Fruit fly (Drosophila melanogaster) S2 (cell line): ENCODE measurements around the gene CG15399.

ENCODE experiments used
- CG8478 ChIP-seq: fragments of >200 bp; optimal IDR thresholded peaks from 2 replicates; lab custom pipeline; 2018
- CTCF ChIP-seq, 2 experiments: fragments of >200 bp; optimal IDR thresholded peaks; 2 replicates each; lab custom pipeline; 2018

DNA sequence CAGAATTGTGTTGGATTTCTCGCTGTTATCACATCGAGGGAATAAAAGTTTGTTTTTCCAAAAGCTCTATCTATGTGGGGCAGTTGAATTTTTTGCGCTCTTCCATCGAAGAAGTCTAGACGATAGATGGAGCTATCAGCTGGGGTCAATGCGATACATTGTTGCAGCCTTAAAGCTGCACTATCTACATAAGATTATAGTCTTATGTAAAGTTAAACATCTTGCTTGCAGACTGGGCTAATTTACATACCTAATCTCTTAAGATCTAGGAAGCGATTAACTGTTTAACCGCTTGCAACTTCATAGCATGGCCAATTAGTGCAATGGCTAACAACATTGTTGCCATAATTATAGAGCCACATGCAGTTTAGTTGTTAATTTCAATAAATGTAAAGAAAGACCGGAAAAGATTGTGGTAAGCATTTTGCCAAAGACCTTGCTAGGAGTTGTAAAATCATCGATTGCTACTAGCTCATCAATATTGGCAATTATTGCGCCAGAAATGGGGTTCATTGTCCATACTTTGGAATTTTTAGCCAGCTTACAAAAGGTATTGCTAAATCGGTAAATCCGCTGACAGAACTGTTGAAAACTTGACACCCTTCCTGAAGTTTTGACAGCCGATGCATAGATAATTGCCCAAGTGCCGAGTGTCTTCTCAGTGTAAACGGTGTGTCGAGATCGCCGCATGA lies 39.3 kb downstream of the CG15399 start:
- TF ChIP-seq CG8478 (no peak), CTCF (optimal IDR thresholded peaks at IDR 0.05; lab: Kevin White, UChicago) (no peak)
